Fruit fly (Drosophila melanogaster): ENCODE results near the gene APC7.

APC7 gene

DNA sequence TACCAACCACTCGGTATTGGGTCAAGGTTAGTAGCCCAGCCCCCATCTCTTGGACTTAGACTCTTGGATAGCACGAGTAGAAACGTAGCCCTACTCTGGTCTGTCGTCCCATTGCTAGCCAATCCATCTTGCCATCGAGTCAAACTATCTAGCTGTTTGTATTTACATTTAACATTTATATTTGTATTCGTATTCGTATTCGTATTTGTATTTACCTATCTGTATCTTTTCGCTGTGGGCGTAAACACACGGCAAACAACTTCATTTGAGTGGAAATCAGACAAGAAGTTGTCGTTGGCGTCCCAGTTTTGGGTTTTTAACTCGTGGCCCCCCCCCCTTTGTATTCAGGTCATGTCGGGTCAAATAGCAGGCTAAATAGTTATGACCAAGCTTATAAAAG, 17.4 kb downstream of the APC7 start (continued):
- TF ChIP-seq CG9609 (GFP tag; optimal IDR thresholded peaks at IDR 0.05) = no peak
- TF ChIP-seq fu2 (GFP tag; optimal IDR thresholded peaks at IDR 0.05) = no peak
- no peak for TF ChIP-seq Dip3 (GFP tag; optimal IDR thresholded peaks at IDR 0.05)
- TF ChIP-seq CG9727 (GFP tag; optimal IDR thresholded peaks at IDR 0.05) = peak; percentile 43
- TF ChIP-seq CG12155 (GFP tag; optimal IDR thresholded peaks at IDR 0.05) = no peak
- peak; percentile 61 for TF ChIP-seq CG10209 (GFP tag; optimal IDR thresholded peaks at IDR 0.05)
- TF ChIP-seq corto (GFP tag; optimal IDR thresholded peaks at IDR 0.05) = no peak
- peak; percentile 49 for TF ChIP-seq Side (GFP tag; optimal IDR thresholded peaks at IDR 0.05)
- no peak for TF ChIP-seq al (GFP tag; IDR thresholded peaks at IDR 0.05)
- no peak for TF ChIP-seq tll (GFP tag; optimal IDR thresholded peaks at IDR 0.05)
- TF ChIP-seq ab (GFP tag; optimal IDR thresholded peaks at IDR 0.05) = no peak
- no peak for TF ChIP-seq Rfx (GFP tag; IDR thresholded peaks at IDR 0.05)
- no peak for TF ChIP-seq grn (GFP tag; optimal IDR thresholded peaks at IDR 0.05)
- peak; percentile 10 for TF ChIP-seq Sox102F (GFP tag; optimal IDR thresholded peaks at IDR 0.05)
- peak; percentile 39 for TF ChIP-seq CG14710 (tag; optimal IDR thresholded peaks at IDR 0.05)
- no peak for TF ChIP-seq vnd (GFP tag; IDR thresholded peaks at IDR 0.05; ENCODE audit: partially characterized antibody)
- TF ChIP-seq Camta (GFP tag; optimal IDR thresholded peaks at IDR 0.05) = no peak
- TF ChIP-seq Chrac-16 (GFP tag; optimal IDR thresholded peaks at IDR 0.05) = no peak
- TF ChIP-seq prd (optimal IDR thresholded peaks at IDR 0.05) = no peak
- no peak for TF ChIP-seq prd (GFP tag; IDR thresholded peaks at IDR 0.05)
- peak; percentile 24 for TF ChIP-seq dmrt99B (tag; optimal IDR thresholded peaks at IDR 0.05)
- no peak for TF ChIP-seq Xbp1 (GFP tag; optimal IDR thresholded peaks at IDR 0.05)
- peak; percentile 19 for TF ChIP-seq CG12942 (GFP tag; optimal IDR thresholded peaks at IDR 0.05)
- TF ChIP-seq CG15601 (tag; optimal IDR thresholded peaks at IDR 0.05) = peak; percentile 65
- no peak for TF ChIP-seq pzg (GFP tag; optimal IDR thresholded peaks at IDR 0.05)
- TF ChIP-seq CG10543 (GFP tag; optimal IDR thresholded peaks at IDR 0.05) = peak; percentile 44
- TF ChIP-seq CG13296 (GFP tag; optimal IDR thresholded peaks at IDR 0.05) = peak; percentile 53
- TF ChIP-seq Med (GFP tag) = peak; percentile 80
- TF ChIP-seq Nf-YC (tag; optimal IDR thresholded peaks at IDR 0.05) = no peak
- no peak for TF ChIP-seq ap (GFP tag; IDR thresholded peaks at IDR 0.05)
- peak; percentile 59 for TF ChIP-seq gsb-n (tag; optimal IDR thresholded peaks at IDR 0.05)
- no peak for TF ChIP-seq BEAF-32 (GFP tag; optimal IDR thresholded peaks at IDR 0.05)
- TF ChIP-seq Doc3 (GFP tag; IDR thresholded peaks at IDR 0.05; ENCODE audit: partially characterized antibody) = no peak
- TF ChIP-seq maf-S (GFP tag; optimal IDR thresholded peaks at IDR 0.05) = no peak
- TF ChIP-seq zf30C (GFP tag; optimal IDR thresholded peaks at IDR 0.05) = no peak
- no peak for TF ChIP-seq Bgb (GFP tag; IDR thresholded peaks at IDR 0.05; ENCODE audit: partially characterized antibody)
- no peak for TF ChIP-seq hbn (GFP tag; IDR thresholded peaks at IDR 0.05; ENCODE audit: partially characterized antibody)
- 0 out of 3 replicates have a peak, but pooled peaks have one; percentile 18 for TF ChIP-seq ken (GFP tag; IDR thresholded peaks at IDR 0.05)
- peak; percentile 50 for TF ChIP-seq PHDP (tag; optimal IDR thresholded peaks at IDR 0.05)
- TF ChIP-seq ase (GFP tag; IDR thresholded peaks at IDR 0.05) = no peak
- peak; percentile 78 for TF ChIP-seq sens (GFP tag)
- peak; percentile 39; the same call in 1 of the 2 replicates for TF ChIP-seq CG14014 (GFP tag; IDR thresholded peaks at IDR 0.05)
- TF ChIP-seq CG2202 (tag; optimal IDR thresholded peaks at IDR 0.05) = peak; percentile 45
- TF ChIP-seq sima (GFP tag; optimal IDR thresholded peaks at IDR 0.05) = no peak
- TF ChIP-seq Sry-δ (GFP tag; optimal IDR thresholded peaks at IDR 0.05) = no peak
- TF ChIP-seq wek (GFP tag; optimal IDR thresholded peaks at IDR 0.05) = peak; percentile 71
- TF ChIP-seq nmo (GFP tag; optimal IDR thresholded peaks at IDR 0.05) = no peak
- no peak for TF ChIP-seq CG3726 (GFP tag; IDR thresholded peaks at IDR 0.05)
- no peak for TF ChIP-seq toy (GFP tag; IDR thresholded peaks at IDR 0.05)
- peak; percentile 4 for TF ChIP-seq CG10274 (GFP tag; optimal IDR thresholded peaks at IDR 0.05)
- no peak for TF ChIP-seq CG34376 (GFP tag; optimal IDR thresholded peaks at IDR 0.05)

Data from whole organism, embryonic.